Worm (Caenorhabditis elegans): Measurements from ENCODE around the gene Y37E11AL.2.
A peak's percentile ranks its signal among the peaks of the same experiment; 100 is the strongest.

Y37E11AL.2 gene

DNA sequence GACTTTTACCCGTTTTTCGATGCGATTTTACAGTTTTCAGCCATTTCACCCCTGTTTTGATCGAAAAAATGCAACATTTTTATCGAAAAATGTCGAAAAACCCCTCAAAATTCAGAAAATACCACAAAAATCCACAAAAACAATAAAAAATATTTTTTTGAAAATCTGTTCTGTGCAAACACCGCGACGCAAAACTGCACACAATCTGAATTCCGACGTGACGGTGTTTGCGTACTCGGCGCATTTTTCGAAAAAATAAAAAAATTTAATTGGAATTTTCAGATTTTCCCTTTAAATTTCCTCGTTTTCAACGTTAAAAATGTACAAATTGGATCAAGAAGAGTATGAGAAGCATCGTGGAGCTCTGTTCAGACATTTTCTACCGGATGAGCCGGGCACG lies 27.5 kb downstream of the Y37E11AL.2 start, which contains the start of gene smgl-2:
smgl-2 (plus strand) TSS at position 320 of the 400 bp plus-strand sequence.
- no peak for TF ChIP-seq nhr-28 (tag; optimal IDR thresholded peaks at IDR 0.05)
- TF ChIP-seq hpl-2 (GFP tag; optimal IDR thresholded peaks at IDR 0.05) = peak; percentile 13
- peak; percentile 50 for TF ChIP-seq pax-3 (tag; optimal IDR thresholded peaks at IDR 0.05)
- TF ChIP-seq skn-1 (tag; optimal IDR thresholded peaks at IDR 0.05) = peak; percentile 47
- peak; percentile 82 for TF ChIP-seq dsc-1 (tag; optimal IDR thresholded peaks at IDR 0.05)
- peak; percentile 73 for TF ChIP-seq isw-1 (GFP tag; IDR thresholded peaks at IDR 0.05)
- TF ChIP-seq lin-13 (GFP tag; optimal IDR thresholded peaks at IDR 0.05) = peak; percentile 75
- no peak for TF ChIP-seq unc-98 (GFP tag; IDR thresholded peaks at IDR 0.05)
- TF ChIP-seq C16A3.4 (tag; optimal IDR thresholded peaks at IDR 0.05) = peak; percentile 86
- peak; percentile 71 for TF ChIP-seq lin-39 (tag; optimal IDR thresholded peaks at IDR 0.05)
- TF ChIP-seq nhr-90 (tag; optimal IDR thresholded peaks at IDR 0.05; ENCODE audit: poor library complexity) = peak; percentile 60
- no peak for TF ChIP-seq pqm-1 (tag; optimal IDR thresholded peaks at IDR 0.05)
- TF ChIP-seq irx-1 (tag; optimal IDR thresholded peaks at IDR 0.05) = peak; percentile 75
- TF ChIP-seq fkh-8 (tag; optimal IDR thresholded peaks at IDR 0.05) = peak; percentile 66
- no peak for TF ChIP-seq zag-1 (tag; optimal IDR thresholded peaks at IDR 0.05)
- peak in 1 of 2 experiments; percentile 64 for TF ChIP-seq mdl-1 (tag; optimal IDR thresholded peaks at IDR 0.05)
- TF ChIP-seq fkh-10 (GFP tag; optimal IDR thresholded peaks at IDR 0.05) = peak; percentile 9
- TF ChIP-seq mep-1 (tag; optimal IDR thresholded peaks at IDR 0.05) = peak; percentile 97
- peak; percentile 69 for TF ChIP-seq zip-4 (GFP tag; optimal IDR thresholded peaks at IDR 0.05)
- TF ChIP-seq nhr-19 (GFP tag; conservative IDR thresholded peaks at IDR 0.05) = peak; percentile 71
- peak; percentile 82 to 89 (median 86) for TF ChIP-seq dpl-1 (GFP tag; optimal IDR thresholded peaks at IDR 0.05)
- TF ChIP-seq ceh-63 (GFP tag; optimal IDR thresholded peaks at IDR 0.05) = no peak
- peak; percentile 90 for TF ChIP-seq snu-23 (GFP tag; optimal IDR thresholded peaks at IDR 0.05)
- TF ChIP-seq nhr-12 (tag; optimal IDR thresholded peaks at IDR 0.05) = no peak
- peak; percentile 63 for TF ChIP-seq snpc-4 (tag; optimal IDR thresholded peaks at IDR 0.05)
- TF ChIP-seq fos-1 (tag; optimal IDR thresholded peaks at IDR 0.05) = peak; percentile 69
- peak; percentile 62 for TF ChIP-seq blmp-1 (tag; optimal IDR thresholded peaks at IDR 0.05)
- TF ChIP-seq lir-3 (tag; optimal IDR thresholded peaks at IDR 0.05; ENCODE audit: poor library complexity) = no peak
- peak; percentile 86 to 88 for TF ChIP-seq lsy-2 (tag; optimal IDR thresholded peaks at IDR 0.05)
- TF ChIP-seq aha-1 (tag; optimal IDR thresholded peaks at IDR 0.05) = peak; percentile 60
- TF ChIP-seq ceh-8 (GFP tag; optimal IDR thresholded peaks at IDR 0.05) = peak; percentile 53
- peak; percentile 51 to 82 (median 77) for TF ChIP-seq ceh-82 (tag; optimal IDR thresholded peaks at IDR 0.05)
- peak; percentile 22 for TF ChIP-seq C04F5.9 (tag; optimal IDR thresholded peaks at IDR 0.05)
- no peak for TF ChIP-seq nhr-237 (tag; optimal IDR thresholded peaks at IDR 0.05)
- peak in 1 of 2 experiments; percentile 52 for TF ChIP-seq ztf-11 (tag; optimal IDR thresholded peaks at IDR 0.05)
- TF ChIP-seq nhr-84 (tag; optimal IDR thresholded peaks at IDR 0.05) = no peak
- peak; percentile 39 for TF ChIP-seq pag-3 (tag; optimal IDR thresholded peaks at IDR 0.05; ENCODE audit: borderline replicate concordance, insufficient read depth)
- TF ChIP-seq ceh-88 (GFP tag; IDR thresholded peaks at IDR 0.05) = peak; percentile 52; the same call in 1 of the 2 replicates
- TF ChIP-seq nhr-20 (tag; optimal IDR thresholded peaks at IDR 0.05) = peak; percentile 76
- peak; percentile 80 for TF ChIP-seq lin-15B (tag; optimal IDR thresholded peaks at IDR 0.05)
- peak; percentile 77 for TF ChIP-seq unc-86 (tag; optimal IDR thresholded peaks at IDR 0.05)
- peak; percentile 44 for TF ChIP-seq sox-4 (tag; optimal IDR thresholded peaks at IDR 0.05)
- peak; percentile 62 for TF ChIP-seq aly-2 (tag; optimal IDR thresholded peaks at IDR 0.05)
- no peak for TF ChIP-seq mab-9 (GFP tag; IDR thresholded peaks at IDR 0.05)
- TF ChIP-seq nhr-47 (tag; optimal IDR thresholded peaks at IDR 0.05) = peak; percentile 88
- TF ChIP-seq grh-1 (GFP tag; IDR thresholded peaks at IDR 0.05) = peak; percentile 64
- TF ChIP-seq sptf-1 (tag; optimal IDR thresholded peaks at IDR 0.05) = no peak
- peak; percentile 82 for TF ChIP-seq tbx-2 (tag; optimal IDR thresholded peaks at IDR 0.05)
- TF ChIP-seq unc-130 (tag; optimal IDR thresholded peaks at IDR 0.05) = peak; percentile 48
- TF ChIP-seq xbp-1 (tag; optimal IDR thresholded peaks at IDR 0.05) = peak; percentile 70
- peak; percentile 32 for TF ChIP-seq mef-2 (tag; optimal IDR thresholded peaks at IDR 0.05)
- TF ChIP-seq nhr-71 (tag; optimal IDR thresholded peaks at IDR 0.05) = peak; percentile 86
- peak; percentile 70 for TF ChIP-seq nhr-85 (tag)
- peak; percentile 82 for TF ChIP-seq swsn-7 (tag; optimal IDR thresholded peaks at IDR 0.05)
